Worm (Caenorhabditis elegans) whole organism, L4/young adult: ENCODE measurements around the gene sru-3.

Experiments
- W03F9.2 ChIP-seq: fragments of 150-350 bp; optimal IDR thresholded peaks from 2 replicates; lab custom pipeline; 2014; ENCODE audit warnings: missing biosample characterization, missing genetic modification characterization
- dao-5 ChIP-seq: sonication (generic microtip); optimal IDR thresholded peaks from 2 replicates; lab custom pipeline; 2016; ENCODE audit warnings: missing genotype, missing genetic modification characterization, moderate library complexity, missing compliant biosample characterization
- him-1 ChIP-seq: sonication (generic microtip); optimal IDR thresholded peaks from 2 replicates; lab custom pipeline; 2016; ENCODE audit warnings: missing genotype, missing genetic modification reagents, missing genetic modification characterization, missing compliant biosample characterization

DNA sequence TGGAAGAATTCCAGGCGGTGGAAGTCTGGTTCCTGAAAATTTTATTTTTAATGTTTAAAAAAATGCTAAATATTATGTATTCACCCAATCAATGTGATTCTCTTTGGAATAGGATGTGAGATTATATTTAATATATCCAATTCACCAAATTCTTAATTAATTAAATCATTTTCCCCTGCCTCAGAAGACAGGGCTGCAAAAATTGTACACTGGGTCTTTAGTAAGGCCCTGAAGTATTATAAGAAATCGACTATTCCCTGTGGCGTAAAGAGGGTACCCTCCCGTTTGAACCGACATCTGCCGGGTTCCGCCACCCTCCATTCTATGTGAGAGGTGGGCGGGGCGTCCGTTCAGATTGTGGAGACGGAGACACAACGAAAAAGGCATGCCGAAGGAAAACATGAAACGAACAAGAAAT lies 14.8 kb downstream of the sru-3 start:
- TF ChIP-seq him-1 (tag; lab: Kevin White, UChicago) (peak; percentile 57), W03F9.2 (tag; lab: Kevin White, UChicago) (peak; percentile 67), dao-5 (tag; lab: Kevin White, UChicago) (no peak)
